Worm (Caenorhabditis elegans) whole organism, early embryonic: ENCODE data around the gene C53D6.4.
"Not testable (repeated sequence)": the region's sequence is repeated elsewhere in the genome, so short reads cannot be mapped to it uniquely, and the experiment has no call there.

Experiments used
- F13C5.2 ChIP-seq: sonication (generic microtip); optimal IDR thresholded peaks from 2 replicates; lab custom pipeline; 2017; ENCODE audit warnings: mild to moderate bottlenecking, missing genetic modification characterization, inconsistent platforms, missing compliant biosample characterization
- ama-1 ChIP-seq: fragments of 150-350 bp; optimal IDR thresholded peaks from 2 replicates; lab custom pipeline; 2014
- ceh-13 ChIP-seq: fragments of 200-800 bp; sonication (Bioruptor generic); optimal IDR thresholded peaks from 2 replicates; lab custom pipeline; 2018; ENCODE audit warnings: mild to moderate bottlenecking, missing genetic modification characterization, missing compliant biosample characterization
- flt-1 ChIP-seq: fragments of 200-800 bp; sonication (Bioruptor generic); IDR thresholded peaks from 2 replicates; pipeline ENCODE4 v1.3.6; 2022; ENCODE audit warnings: missing genetic modification characterization, missing compliant biosample characterization
- pes-1 ChIP-seq: fragments of 200-800 bp; sonication (Bioruptor generic); IDR thresholded peaks from 2 replicates; pipeline ENCODE4 v1.3.6; 2022; ENCODE audit warnings: missing genetic modification reagents, missing genetic modification characterization, missing compliant biosample characterization

DNA sequence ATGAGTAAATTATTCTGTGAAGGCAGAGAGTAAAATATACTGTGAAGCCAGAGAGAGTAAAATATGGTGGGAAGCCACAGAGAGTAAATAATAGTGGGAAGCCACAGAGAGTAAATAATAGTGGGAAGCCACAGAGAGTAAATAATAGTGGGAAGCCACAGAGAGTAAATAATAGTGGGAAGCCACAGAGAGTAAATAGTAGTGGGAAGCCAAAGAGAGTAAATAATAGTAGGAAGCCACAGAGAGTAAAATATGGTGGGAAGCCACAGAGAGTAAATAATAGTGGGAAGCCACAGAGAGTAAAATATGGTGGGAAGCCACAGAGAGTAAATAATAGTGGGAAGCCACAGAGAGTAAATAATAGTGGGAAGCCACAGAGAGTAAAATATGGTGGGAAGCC is 27.4 kb upstream of the C53D6.4 start:
- TF ChIP-seq ama-1 (lab: Kevin White, UChicago); flt-1 (GFP tag; lab: Robert Waterston, UW); F13C5.2 (tag; lab: Kevin White, UChicago); pes-1 (GFP tag; lab: Robert Waterston, UW); ceh-13 (GFP tag; lab: Kevin White, UChicago): not testable (repeated sequence)
